Worm (Caenorhabditis elegans) whole organism, L1 larva: ENCODE measurements around the gene F44A6.5.

Experiments used
- aly-2 ChIP-seq: fragments of 150-350 bp; optimal IDR thresholded peaks from 2 replicates; lab custom pipeline; 2014; ENCODE audit warnings: missing biosample characterization, missing genetic modification characterization
- blmp-1 ChIP-seq: fragments of 150-350 bp; optimal IDR thresholded peaks from 2 replicates; lab custom pipeline; 2014; ENCODE audit warnings: missing biosample characterization, missing genetic modification characterization
- ceh-82 ChIP-seq, 3 experiments: fragments of 150-350 bp in 1 of 3; sonication (generic microtip) in 2 of 3; optimal IDR thresholded peaks; 2 replicates each; lab custom pipeline; 2014 to 2017; ENCODE audit warnings: missing biosample characterization in 3 of 3, missing genetic modification characterization in 3 of 3
- ceh-90 ChIP-seq: sonication (generic microtip); optimal IDR thresholded peaks from 2 replicates; lab custom pipeline; 2016; ENCODE audit warnings: missing genetic modification characterization, missing compliant biosample characterization
- ces-1 ChIP-seq: fragments of 150-350 bp; optimal IDR thresholded peaks from 2 replicates; lab custom pipeline; 2014; ENCODE audit warnings: missing biosample characterization, missing genetic modification reagents, missing genetic modification characterization
- dpl-1 ChIP-seq, 3 experiments: fragments of 150-350 bp in 2 of 3; sonication (generic microtip) in 1 of 3; optimal IDR thresholded peaks; 2 replicates each; lab custom pipeline; 2014 to 2017; ENCODE audit warnings: missing biosample characterization in 3 of 3, missing genetic modification characterization in 3 of 3, missing genetic modification reagents in 3 of 3
- efl-1 ChIP-seq, 4 experiments: fragments of 150-350 bp; optimal IDR thresholded peaks in 3 of 4; peaks in 1 of 4; 1 replicate in 1 of 4; 2 replicates in 3 of 4; lab custom pipeline; 2014; ENCODE audit warnings: missing biosample characterization in 2 of 4, missing genetic modification characterization in 2 of 4, missing genetic modification reagents in 2 of 4
- efl-3 ChIP-seq: fragments of 200-800 bp; sonication (Bioruptor generic); optimal IDR thresholded peaks from 2 replicates; lab custom pipeline; 2018; ENCODE audit warnings: mild to moderate bottlenecking, missing genetic modification characterization, missing compliant biosample characterization
- elt-2 ChIP-seq: sonication (generic microtip); optimal IDR thresholded peaks from 2 replicates; lab custom pipeline; 2016; ENCODE audit warnings: missing genetic modification characterization, mild to moderate bottlenecking, inconsistent platforms, missing compliant biosample characterization, missing genetic modification reagents
- elt-3 ChIP-seq, 6 experiments: fragments of 150-350 bp in 1 of 6; sonication (generic microtip); optimal IDR thresholded peaks; 2 replicates each; lab custom pipeline; 2017 to 2018; ENCODE audit warnings: missing biosample characterization in 6 of 6, missing genetic modification characterization in 6 of 6, inconsistent platforms in 1 of 6
- ets-5 ChIP-seq: fragments of 200-800 bp; sonication (Bioruptor generic); IDR thresholded peaks from 2 replicates; pipeline ENCODE4 v1.3.6; 2022; ENCODE audit warnings: missing genetic modification characterization, missing compliant biosample characterization
- fkh-10 ChIP-seq: sonication (generic microtip); optimal IDR thresholded peaks from 2 replicates; lab custom pipeline; 2017; ENCODE audit warnings: missing biosample characterization, missing genetic modification reagents, missing genetic modification characterization
- fkh-4 ChIP-seq: sonication (generic microtip); optimal IDR thresholded peaks from 2 replicates; lab custom pipeline; 2016; ENCODE audit warnings: missing compliant biosample characterization, missing genetic modification characterization, borderline replicate concordance
- grh-1 ChIP-seq: fragments of 200-800 bp; sonication (Bioruptor generic); IDR thresholded peaks from 2 replicates; pipeline ENCODE4 v1.3.6; 2022; ENCODE audit warnings: missing genetic modification reagents, missing genetic modification characterization, missing compliant biosample characterization
- hpl-2 ChIP-seq: fragments of 150-350 bp; optimal IDR thresholded peaks from 2 replicates; lab custom pipeline; 2014; ENCODE audit warnings: missing biosample characterization, missing genetic modification reagents, missing genetic modification characterization
- irx-1 ChIP-seq: sonication (generic microtip); optimal IDR thresholded peaks from 2 replicates; lab custom pipeline; 2016; ENCODE audit warnings: missing genetic modification characterization, missing compliant biosample characterization
- lin-13 ChIP-seq: fragments of 150-350 bp; optimal IDR thresholded peaks from 2 replicates; lab custom pipeline; 2014; ENCODE audit warnings: missing biosample characterization, missing genetic modification reagents, missing genetic modification characterization
- lin-14 ChIP-seq: fragments of 200-800 bp; sonication (Bioruptor generic); optimal IDR thresholded peaks from 2 replicates; lab custom pipeline; 2018; ENCODE audit warnings: mild to moderate bottlenecking, missing genetic modification characterization, moderate library complexity, missing compliant biosample characterization
- lin-35 ChIP-seq, 2 experiments: fragments of 150-350 bp; optimal IDR thresholded peaks; 2 replicates each; lab custom pipeline; 2014; ENCODE audit warnings: missing biosample characterization in 2 of 2, missing genetic modification characterization in 2 of 2, missing genetic modification reagents in 2 of 2
- lir-3 ChIP-seq: sonication (generic microtip); optimal IDR thresholded peaks from 2 replicates; lab custom pipeline; 2016; ENCODE audit warnings: mild to moderate bottlenecking, missing genetic modification characterization, moderate library complexity, missing compliant biosample characterization; ENCODE audit not compliant: poor library complexity
- lsy-2 ChIP-seq, 2 experiments: fragments of 150-350 bp; optimal IDR thresholded peaks; 2 replicates each; lab custom pipeline; 2014; ENCODE audit warnings: missing biosample characterization in 2 of 2, missing genetic modification characterization in 2 of 2
- mep-1 ChIP-seq: fragments of 150-350 bp; optimal IDR thresholded peaks from 2 replicates; lab custom pipeline; 2014; ENCODE audit warnings: missing biosample characterization, missing genetic modification characterization
- nhr-12 ChIP-seq: sonication (generic microtip); optimal IDR thresholded peaks from 2 replicates; lab custom pipeline; 2017; ENCODE audit warnings: missing biosample characterization, missing genetic modification characterization
- nhr-19 ChIP-seq: fragments of 200-800 bp; sonication (Bioruptor generic); conservative IDR thresholded peaks from 2 replicates; pipeline ENCODE4 v1.3.6; 2022; ENCODE audit warnings: missing genetic modification characterization, missing compliant biosample characterization
- nhr-20 ChIP-seq: sonication (generic microtip); optimal IDR thresholded peaks from 2 replicates; lab custom pipeline; 2016; ENCODE audit warnings: mild to moderate bottlenecking, missing genetic modification characterization, missing compliant biosample characterization
- nhr-47 ChIP-seq: sonication (generic microtip); optimal IDR thresholded peaks from 2 replicates; lab custom pipeline; 2016; ENCODE audit warnings: mild to moderate bottlenecking, missing genetic modification characterization, moderate library complexity, missing compliant biosample characterization
- nhr-71 ChIP-seq: sonication (generic microtip); optimal IDR thresholded peaks from 2 replicates; lab custom pipeline; 2016; ENCODE audit warnings: mild to moderate bottlenecking, missing genetic modification characterization, moderate library complexity, missing compliant biosample characterization
- nhr-77 ChIP-seq: fragments of 150-350 bp; optimal IDR thresholded peaks from 2 replicates; lab custom pipeline; 2014; ENCODE audit warnings: missing biosample characterization, missing genetic modification characterization
- nhr-84 ChIP-seq: sonication (generic microtip); optimal IDR thresholded peaks from 2 replicates; lab custom pipeline; 2017; ENCODE audit warnings: missing biosample characterization, missing genetic modification characterization
- nhr-85 ChIP-seq: sonication (generic microtip); peaks from one replicate; lab custom pipeline; 2016; ENCODE audit warnings: missing genetic modification characterization, inconsistent platforms, missing compliant biosample characterization
- nhr-90 ChIP-seq: sonication (generic microtip); optimal IDR thresholded peaks from 2 replicates; lab custom pipeline; 2016; ENCODE audit warnings: mild to moderate bottlenecking, missing genetic modification characterization, missing compliant biosample characterization; ENCODE audit not compliant: poor library complexity
- pag-3 ChIP-seq: sonication (generic microtip); optimal IDR thresholded peaks from 2 replicates; lab custom pipeline; 2017; ENCODE audit warnings: missing genetic modification characterization, mild to moderate bottlenecking, missing compliant biosample characterization, antibody characterized with exemption, borderline replicate concordance; ENCODE audit not compliant: insufficient read depth
- snpc-4 ChIP-seq: fragments of 150-350 bp; optimal IDR thresholded peaks from 2 replicates; lab custom pipeline; 2014; ENCODE audit warnings: missing biosample characterization, missing genetic modification characterization
- snu-23 ChIP-seq: sonication (generic microtip); optimal IDR thresholded peaks from 2 replicates; lab custom pipeline; 2016; ENCODE audit warnings: missing genetic modification characterization, missing compliant biosample characterization
- sox-4 ChIP-seq: sonication (generic microtip); optimal IDR thresholded peaks from 2 replicates; lab custom pipeline; 2016; ENCODE audit warnings: missing genetic modification characterization, missing compliant biosample characterization
- tbx-2 ChIP-seq: sonication (generic microtip); optimal IDR thresholded peaks from 2 replicates; lab custom pipeline; 2016; ENCODE audit warnings: missing genetic modification characterization, missing compliant biosample characterization
- tlp-1 ChIP-seq: fragments of 150-350 bp; optimal IDR thresholded peaks from 2 replicates; lab custom pipeline; 2014; ENCODE audit warnings: missing biosample characterization, missing genetic modification characterization
- unc-130 ChIP-seq: fragments of 150-350 bp; optimal IDR thresholded peaks from 2 replicates; lab custom pipeline; 2017; ENCODE audit warnings: missing biosample characterization, missing genetic modification characterization, inconsistent platforms
- unc-30 ChIP-seq: sonication (generic microtip); optimal IDR thresholded peaks from 2 replicates; lab custom pipeline; 2017; ENCODE audit warnings: missing biosample characterization, missing genetic modification characterization
- unc-86 ChIP-seq: sonication (generic microtip); optimal IDR thresholded peaks from 2 replicates; lab custom pipeline; 2016; ENCODE audit warnings: missing genetic modification characterization, missing compliant biosample characterization
- unc-98 ChIP-seq: fragments of 200-800 bp; sonication (Bioruptor generic); IDR thresholded peaks from 2 replicates; pipeline ENCODE4 v1.3.6; 2022; ENCODE audit warnings: missing genetic modification characterization, missing compliant biosample characterization
- ztf-4 ChIP-seq: fragments of 150-350 bp; optimal IDR thresholded peaks from 2 replicates; lab custom pipeline; 2014; ENCODE audit warnings: missing biosample characterization, missing genetic modification characterization

Gene F44A6.5

ce11 chrX:10218779-10219178 is at the start of gene F44A6.5:
Gene F44A6.5 (minus strand): TSS chrX:10218929.
- TF ChIP-seq pag-3 (tag; lab: Kevin White, UChicago) (no peak), efl-1 (optimal IDR thresholded peaks at IDR 0.05; lab: Kevin White, UChicago) (no peak), efl-1 (GFP tag; optimal IDR thresholded peaks at IDR 0.05 in 1 of 2; lab: Kevin White, UChicago) (peak in 1 of 2 experiments; percentile 82), ztf-4 (tag; lab: Kevin White, UChicago) (peak; percentile 64), lin-35 (GFP tag; optimal IDR thresholded peaks at IDR 0.05; lab: Kevin White, UChicago) (peak in 1 of 2 experiments; percentile 34), nhr-71 (tag; lab: Kevin White, UChicago) (peak; percentile 79), lin-14 (peak; percentile 63), nhr-12 (no peak), unc-98 (GFP tag; lab: Robert Waterston, UW) (no peak), nhr-20 (tag; lab: Kevin White, UChicago) (peak; percentile 81), ces-1 (GFP tag; lab: Kevin White, UChicago) (no peak), tbx-2 (tag; lab: Kevin White, UChicago) (peak; percentile 24), elt-3 (tag; optimal IDR thresholded peaks at IDR 0.05; lab: Kevin White, UChicago) (peak in 2 of 6 experiments; percentile 50 to 62), blmp-1 (tag; lab: Kevin White, UChicago) (peak; percentile 40), snu-23 (GFP tag; lab: Kevin White, UChicago) (peak; percentile 60), grh-1 (GFP tag; lab: Robert Waterston, UW) (peak; percentile 75), hpl-2 (GFP tag; lab: Kevin White, UChicago) (no peak), mep-1 (tag; lab: Kevin White, UChicago) (peak; percentile 18), nhr-84 (tag; lab: Kevin White, UChicago) (no peak), nhr-47 (tag; lab: Kevin White, UChicago) (peak; percentile 23), irx-1 (tag; lab: Kevin White, UChicago) (no peak), elt-2 (tag; lab: Kevin White, UChicago) (peak; percentile 79), nhr-19 (peak; percentile 38; the same call in 1 of the 2 replicates), nhr-85 (tag; lab: Kevin White, UChicago) (peak; percentile 91), nhr-90 (tag; lab: Kevin White, UChicago) (peak; percentile 71), nhr-77 (tag; lab: Kevin White, UChicago) (no peak), lsy-2 (tag; optimal IDR thresholded peaks at IDR 0.05; lab: Kevin White, UChicago) (peak in 1 of 2 experiments; percentile 17), unc-130 (tag; lab: Kevin White, UChicago) (peak; percentile 27)

DNA sequence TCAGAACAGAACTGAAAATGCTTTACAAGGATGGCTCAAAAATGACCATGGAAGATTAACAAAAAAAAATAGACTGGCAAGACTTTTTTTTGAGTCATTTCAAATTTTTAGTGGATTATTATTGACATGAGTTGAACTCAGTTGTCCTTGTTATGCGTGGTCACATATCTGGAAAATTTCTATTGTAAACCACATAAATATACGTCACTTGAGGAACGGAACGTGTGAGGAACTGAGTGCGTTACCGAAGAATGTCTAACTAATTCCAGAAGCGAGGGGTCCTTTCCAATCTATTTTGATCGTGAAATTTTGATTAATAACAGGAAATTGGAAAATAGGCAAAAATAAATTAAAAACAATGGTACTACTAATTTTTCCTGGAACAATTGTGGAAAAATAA is 43.6 kb upstream of the F44A6.5 start:
- TF ChIP-seq efl-1 (optimal IDR thresholded peaks at IDR 0.05; lab: Kevin White, UChicago) (no peak), efl-1 (GFP tag; optimal IDR thresholded peaks at IDR 0.05 in 1 of 2; lab: Kevin White, UChicago) (peak in 1 of 2 experiments; percentile 52), dpl-1 (GFP tag; optimal IDR thresholded peaks at IDR 0.05; lab: Kevin White, UChicago) (no peak)

- TF ChIP-seq aly-2 (tag; lab: Kevin White, UChicago) (no peak), ets-5 (GFP tag; lab: Robert Waterston, UW) (no peak), snpc-4 (tag; lab: Kevin White, UChicago) (no peak), fkh-4 (tag; lab: Kevin White, UChicago) (no peak), efl-3 (GFP tag; lab: Kevin White, UChicago) (no peak), fkh-10 (GFP tag; lab: Kevin White, UChicago) (no peak), dpl-1 (GFP tag; optimal IDR thresholded peaks at IDR 0.05; lab: Kevin White, UChicago) (no peak), lin-14 (no peak), unc-86 (tag; lab: Kevin White, UChicago) (no peak), lir-3 (tag; lab: Kevin White, UChicago) (no peak), ceh-90 (no peak), lin-13 (GFP tag; lab: Kevin White, UChicago) (no peak), tlp-1 (no peak), unc-30 (tag; lab: Kevin White, UChicago) (no peak), ceh-82 (tag; optimal IDR thresholded peaks at IDR 0.05; lab: Kevin White, UChicago) (no peak), elt-2 (tag; lab: Kevin White, UChicago) (no peak), sox-4 (tag; lab: Kevin White, UChicago) (no peak)
Measured at ce11 chrX:10260035-10260434, 41.3 kb upstream of the F44A6.5 start, which contains the start of gene C32A9.1. Gene C32A9.1 (minus strand): TSS chrX:10260135.
